Worm (Caenorhabditis elegans) whole organism, L4 larva: Measurements from ENCODE around the gene spo-11.
A peak's percentile ranks its signal among the peaks of the same experiment; 100 is the strongest.

Source experiments
- F49E8.2 ChIP-seq: sonication (generic microtip); optimal IDR thresholded peaks from 2 replicates; lab custom pipeline; 2016; ENCODE audit warnings: missing compliant biosample characterization, mild to moderate bottlenecking, missing genetic modification characterization, borderline replicate concordance
- R02D3.7 ChIP-seq: fragments of 150-350 bp; sonication (generic microtip); optimal IDR thresholded peaks from 3 replicates; lab custom pipeline; 2014; ENCODE audit warnings: missing biosample characterization, missing genetic modification characterization
- T20F7.1 ChIP-seq: fragments of 200-800 bp; sonication (Bioruptor generic); optimal IDR thresholded peaks from 2 replicates; lab custom pipeline; 2018; ENCODE audit warnings: mild to moderate bottlenecking, missing genetic modification characterization, missing compliant biosample characterization
- Y48G9A.11 ChIP-seq: fragments of 200-800 bp; sonication (Bioruptor generic); IDR thresholded peaks from 2 replicates; pipeline ENCODE4 v1.3.6; 2022; ENCODE audit warnings: missing genetic modification reagents, missing genetic modification characterization, missing compliant biosample characterization
- Y75B8A.6 ChIP-seq: fragments of 200-800 bp; sonication (Bioruptor generic); IDR thresholded peaks from 2 replicates; pipeline ENCODE4 v1.3.6; 2022; ENCODE audit warnings: missing genetic modification reagents, missing genetic modification characterization, missing compliant biosample characterization
- ZK546.5 ChIP-seq, 2 experiments: sonication (generic microtip); optimal IDR thresholded peaks; 2 replicates each; lab custom pipeline; 2017; ENCODE audit warnings: missing biosample characterization in 2 of 2, missing genetic modification characterization in 2 of 2
- aha-1 ChIP-seq: fragments of 150-350 bp; peaks from one replicate; lab custom pipeline; 2014; ENCODE audit warnings: missing biosample characterization, missing genetic modification characterization
- aly-2 ChIP-seq: sonication (generic microtip); optimal IDR thresholded peaks from 2 replicates; lab custom pipeline; 2018; ENCODE audit warnings: missing biosample characterization, missing genetic modification characterization
- arid-1 ChIP-seq: fragments of 200-800 bp; sonication (Bioruptor generic); conservative IDR thresholded peaks from 2 replicates; pipeline ENCODE4 v1.3.6; 2022; ENCODE audit warnings: missing genetic modification reagents, missing genetic modification characterization, missing compliant biosample characterization
- dmd-6 ChIP-seq: fragments of 200-800 bp; sonication (Bioruptor generic); IDR thresholded peaks from 2 replicates; pipeline ENCODE4 v1.3.6; 2022; ENCODE audit warnings: missing genetic modification reagents, missing genetic modification characterization, missing compliant biosample characterization
- egl-27 ChIP-seq: sonication (generic microtip); optimal IDR thresholded peaks from 3 replicates; lab custom pipeline; 2017; ENCODE audit warnings: missing biosample characterization, missing genetic modification reagents, missing genetic modification characterization
- egl-43 ChIP-seq: fragments of 200-800 bp; sonication (Bioruptor generic); IDR thresholded peaks from 2 replicates; pipeline ENCODE4 v1.3.6; 2022; ENCODE audit warnings: missing genetic modification reagents, missing genetic modification characterization, missing compliant biosample characterization
- fos-1 ChIP-seq: fragments of 150-350 bp; optimal IDR thresholded peaks from 2 replicates; lab custom pipeline; 2014; ENCODE audit warnings: missing biosample characterization, missing genetic modification characterization
- hlh-11 ChIP-seq: fragments of 200-800 bp; sonication (Bioruptor generic); optimal IDR thresholded peaks from 2 replicates; lab custom pipeline; 2018; ENCODE audit warnings: mild to moderate bottlenecking, missing genetic modification characterization, missing compliant biosample characterization
- hlh-30 ChIP-seq: sonication (generic microtip); optimal IDR thresholded peaks from 2 replicates; lab custom pipeline; 2017; ENCODE audit warnings: antibody characterized with exemption, mild to moderate bottlenecking, missing genetic modification characterization, missing compliant biosample characterization; ENCODE audit not compliant: insufficient read depth
- jun-1 ChIP-seq: fragments of 150-350 bp; optimal IDR thresholded peaks from 2 replicates; lab custom pipeline; 2014; ENCODE audit warnings: missing biosample characterization, missing genetic modification reagents, missing genetic modification characterization
- lin-13 ChIP-seq: fragments of 150-350 bp; optimal IDR thresholded peaks from 2 replicates; lab custom pipeline; 2014; ENCODE audit warnings: missing biosample characterization, missing genetic modification reagents, missing genetic modification characterization
- lin-29 ChIP-seq: fragments of 200-800 bp; sonication (Bioruptor generic); IDR thresholded peaks from 2 replicates; pipeline ENCODE4 v1.3.6; 2022; ENCODE audit warnings: missing genetic modification reagents, missing genetic modification characterization, missing compliant biosample characterization
- lin-38 ChIP-seq: fragments of 200-800 bp; sonication (Bioruptor generic); IDR thresholded peaks from 2 replicates; pipeline ENCODE4 v1.3.6; 2022; ENCODE audit warnings: missing genetic modification reagents, missing genetic modification characterization, missing compliant biosample characterization
- lir-3 ChIP-seq: sonication (generic microtip); optimal IDR thresholded peaks from 2 replicates; lab custom pipeline; 2016; ENCODE audit warnings: mild to moderate bottlenecking, missing genetic modification characterization, missing compliant biosample characterization
- madf-5 ChIP-seq, 2 experiments: fragments of 200-800 bp; sonication (Bioruptor generic); IDR thresholded peaks; 2 replicates each; pipeline ENCODE4 v1.3.6; 2022; ENCODE audit warnings: missing compliant biosample characterization in 2 of 2, missing genetic modification characterization in 2 of 2
- mes-2 ChIP-seq: sonication (generic microtip); optimal IDR thresholded peaks from 2 replicates; lab custom pipeline; 2016; ENCODE audit warnings: missing genotype, mild to moderate bottlenecking, missing genetic modification characterization, missing compliant biosample characterization; ENCODE audit not compliant: poor library complexity, severe bottlenecking
- mxl-2 ChIP-seq: fragments of 200-800 bp; sonication (Bioruptor generic); conservative IDR thresholded peaks from 2 replicates; pipeline ENCODE4 v1.3.6; 2022; ENCODE audit warnings: missing genetic modification reagents, missing genetic modification characterization, missing compliant biosample characterization
- nhr-111 ChIP-seq: fragments of 200-800 bp; sonication (Bioruptor generic); optimal IDR thresholded peaks from 2 replicates; lab custom pipeline; 2018; ENCODE audit warnings: mild to moderate bottlenecking, missing genetic modification characterization, missing compliant biosample characterization
- nhr-237 ChIP-seq: sonication (generic microtip); optimal IDR thresholded peaks from 2 replicates; lab custom pipeline; 2017; ENCODE audit warnings: missing biosample characterization, missing genetic modification characterization
- nhr-6 ChIP-seq: fragments of 150-350 bp; optimal IDR thresholded peaks from 2 replicates; lab custom pipeline; 2014; ENCODE audit warnings: missing biosample characterization, missing genetic modification characterization
- nhr-76 ChIP-seq: fragments of 150-350 bp; optimal IDR thresholded peaks from 2 replicates; lab custom pipeline; 2014; ENCODE audit warnings: missing biosample characterization, missing genetic modification characterization
- pha-4 ChIP-seq, 2 experiments: fragments of 150-350 bp in 1 of 2; fragments of 200-800 bp in 1 of 2; sonication (Bioruptor generic) in 1 of 2; IDR thresholded peaks in 1 of 2; optimal IDR thresholded peaks in 1 of 2; 2 replicates each; pipeline versions ENCODE4 v1.3.6 to Lab custom; 2014 to 2022; ENCODE audit warnings: missing genetic modification characterization in 2 of 2, missing genetic modification reagents in 2 of 2, missing biosample characterization in 1 of 2, missing compliant biosample characterization in 1 of 2
- pqm-1 ChIP-seq: sonication (generic microtip); optimal IDR thresholded peaks from 2 replicates; lab custom pipeline; 2017; ENCODE audit warnings: missing biosample characterization, missing genetic modification characterization
- sdz-12 ChIP-seq: fragments of 200-800 bp; sonication (Bioruptor generic); optimal IDR thresholded peaks from 2 replicates; lab custom pipeline; 2018; ENCODE audit warnings: mild to moderate bottlenecking, missing genetic modification characterization, missing compliant biosample characterization
- skn-1 ChIP-seq: fragments of 150-350 bp; optimal IDR thresholded peaks from 2 replicates; lab custom pipeline; 2014; ENCODE audit warnings: missing biosample characterization, missing genetic modification characterization
- snpc-1.2 ChIP-seq: fragments of 200-800 bp; sonication (Bioruptor generic); IDR thresholded peaks from 2 replicates; pipeline ENCODE4 v1.3.6; 2022; ENCODE audit warnings: missing genetic modification reagents, missing genetic modification characterization, missing compliant biosample characterization
- spr-3 ChIP-seq: fragments of 200-800 bp; sonication (Bioruptor generic); optimal IDR thresholded peaks from 2 replicates; lab custom pipeline; 2018; ENCODE audit warnings: mild to moderate bottlenecking, missing genetic modification characterization, missing compliant biosample characterization
- unc-62 ChIP-seq, 3 experiments: fragments of 150-350 bp in 1 of 3; sonication (generic microtip); optimal IDR thresholded peaks in 2 of 3; peaks in 1 of 3; 1 replicate in 1 of 3; 2 replicates in 2 of 3; lab custom pipeline; 2014 to 2017; ENCODE audit warnings: missing biosample characterization in 3 of 3, missing genetic modification characterization in 3 of 3, missing genetic modification reagents in 3 of 3, missing genotype in 1 of 3
- zfp-2 ChIP-seq: sonication (generic microtip); optimal IDR thresholded peaks from 2 replicates; lab custom pipeline; 2016; ENCODE audit warnings: mild to moderate bottlenecking, missing genetic modification characterization, missing compliant biosample characterization
- zfp-3 ChIP-seq: fragments of 200-800 bp; sonication (Bioruptor generic); conservative IDR thresholded peaks from 2 replicates; pipeline ENCODE4 v1.3.6; 2022; ENCODE audit warnings: missing genetic modification reagents, missing genetic modification characterization, missing compliant biosample characterization
- ztf-11 ChIP-seq: fragments of 150-350 bp; optimal IDR thresholded peaks from 2 replicates; lab custom pipeline; 2014; ENCODE audit warnings: missing biosample characterization, missing genetic modification characterization

spo-11 gene

ce11 chrIV:11146962-11147470 is 22.4 kb upstream of the spo-11 start, which contains the start of gene pigq-1 (continued):
- TF ChIP-seq ZK546.5 (tag; optimal IDR thresholded peaks at IDR 0.05; lab: Kevin White, UChicago) (no peak), lir-3 (no peak), aly-2 (tag; lab: Kevin White, UChicago) (no peak), snpc-1.2 (GFP tag; lab: Robert Waterston, UW) (peak; percentile 65; the same call in 1 of the 2 replicates), lin-29 (GFP tag; lab: Robert Waterston, UW) (no peak), sdz-12 (GFP tag; lab: Kevin White, UChicago) (no peak), mes-2 (tag; lab: Kevin White, UChicago) (peak; percentile 16), fos-1 (tag; lab: Kevin White, UChicago) (no peak), R02D3.7 (tag; lab: Kevin White, UChicago) (no peak), Y48G9A.11 (GFP tag; lab: Robert Waterston, UW) (peak; percentile 36; the same call in 1 of the 2 replicates)

ce11 chrIV:11146492-11146891 is 21.8 kb upstream of the spo-11 start:
- TF ChIP-seq aha-1 (tag; lab: Kevin White, UChicago), result peak; percentile 98
- no peak for TF ChIP-seq egl-43 (GFP tag; lab: Robert Waterston, UW)

ce11 chrIV:11145929-11146339 is 21.3 kb upstream of the spo-11 start:
- TF ChIP-seq hlh-11 (tag; lab: Kevin White, UChicago) (no peak), nhr-237 (tag; lab: Kevin White, UChicago) (no peak), hlh-30 (tag; lab: Kevin White, UChicago) (no peak), skn-1 (no peak), Y48G9A.11 (GFP tag; lab: Robert Waterston, UW) (0 out of 2 replicates have a peak, but pooled peaks have one; percentile 6), lin-13 (GFP tag; lab: Kevin White, UChicago) (no peak), Y75B8A.6 (GFP tag; lab: Robert Waterston, UW) (no peak), nhr-6 (no peak), mxl-2 (GFP tag; lab: Robert Waterston, UW) (no peak), lin-38 (peak; percentile 62), jun-1 (tag; lab: Kevin White, UChicago) (no peak), snpc-1.2 (GFP tag; lab: Robert Waterston, UW) (0 out of 2 replicates have a peak, but pooled peaks have one; percentile 15), dmd-6 (GFP tag; lab: Robert Waterston, UW) (no peak), pha-4 (GFP tag; IDR thresholded peaks at IDR 0.05; lab: Robert Waterston, UW) (peak; percentile 64; the same call in 1 of the 2 replicates), pha-4 (tag; optimal IDR thresholded peaks at IDR 0.05; lab: Kevin White, UChicago) (no peak), nhr-111 (GFP tag; lab: Kevin White, UChicago) (no peak), zfp-2 (tag; lab: Kevin White, UChicago) (no peak), T20F7.1 (GFP tag; lab: Kevin White, UChicago) (no peak), nhr-76 (tag; lab: Kevin White, UChicago) (no peak), madf-5 (GFP tag; IDR thresholded peaks at IDR 0.05; lab: Robert Waterston, UW) (no peak), ztf-11 (no peak), F49E8.2 (tag; lab: Kevin White, UChicago) (peak; percentile 89), zfp-3 (0 out of 2 replicates have a peak, but pooled peaks have one; percentile 30), unc-62 (GFP tag; optimal IDR thresholded peaks at IDR 0.05 in 1 of 2; lab: Kevin White, UChicago) (peak in 1 of 2 experiments; percentile 51), unc-62 (tag; optimal IDR thresholded peaks at IDR 0.05; lab: Kevin White, UChicago) (no peak), fos-1 (tag; lab: Kevin White, UChicago) (no peak), arid-1 (GFP tag; lab: Robert Waterston, UW) (peak; percentile 80), spr-3 (GFP tag; lab: Kevin White, UChicago) (no peak), mes-2 (tag; lab: Kevin White, UChicago) (no peak), egl-27 (tag; lab: Kevin White, UChicago) (no peak), pqm-1 (tag; lab: Kevin White, UChicago) (no peak)
